Fruit fly (Drosophila melanogaster): Measurements from ENCODE around the gene CG3568.

CG3568 gene

DNA sequence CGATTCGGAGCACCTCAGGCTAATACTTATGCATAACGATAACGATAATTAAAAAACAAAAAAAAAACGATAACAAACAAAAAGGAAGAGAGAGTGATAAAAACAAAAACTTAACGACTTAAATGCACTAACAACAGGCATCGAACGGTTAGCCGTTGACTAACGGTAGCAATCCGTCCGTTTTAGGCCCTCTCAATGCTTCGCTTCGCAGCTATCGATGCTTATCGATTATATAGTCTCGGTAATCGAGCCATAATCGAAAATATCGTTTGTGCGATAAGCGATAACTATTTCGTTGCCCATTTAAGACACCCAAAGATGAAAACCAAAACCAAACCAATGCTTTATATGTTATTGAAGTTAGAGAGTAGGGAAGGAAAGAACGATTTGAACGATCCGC, 8.4 kb upstream of the CG3568 start (continued):
- TF ChIP-seq salm (tag; optimal IDR thresholded peaks at IDR 0.05) (no peak), tll (GFP tag; optimal IDR thresholded peaks at IDR 0.05) (no peak), CG31441 (GFP tag; IDR thresholded peaks at IDR 0.05) (no peak), row (GFP tag; IDR thresholded peaks at IDR 0.05) (no peak), lola (GFP tag; optimal IDR thresholded peaks at IDR 0.05) (no peak), crp (GFP tag; optimal IDR thresholded peaks at IDR 0.05) (no peak), dmrt11E (tag; optimal IDR thresholded peaks at IDR 0.05) (no peak), ap (GFP tag; IDR thresholded peaks at IDR 0.05) (no peak), CG14860 (GFP tag; IDR thresholded peaks at IDR 0.05; ENCODE audit: partially characterized antibody) (peak; percentile 70), ewg (GFP tag; optimal IDR thresholded peaks at IDR 0.05) (no peak), NK7.1 (GFP tag; optimal IDR thresholded peaks at IDR 0.05) (no peak), mirr (GFP tag; optimal IDR thresholded peaks at IDR 0.05) (no peak), dimm (GFP tag; IDR thresholded peaks at IDR 0.05) (no peak), CG13775 (GFP tag; optimal IDR thresholded peaks at IDR 0.05) (no peak), unc-4 (GFP tag; IDR thresholded peaks at IDR 0.05; ENCODE audit: partially characterized antibody) (0 out of 2 replicates have a peak, but pooled peaks have one; percentile 29), Dll (GFP tag; IDR thresholded peaks at IDR 0.05; ENCODE audit: partially characterized antibody) (peak; percentile 70; the same call in 3 of the 4 replicates), CG2120 (GFP tag; optimal IDR thresholded peaks at IDR 0.05) (no peak), CG11085 (GFP tag; IDR thresholded peaks at IDR 0.05) (no peak), Opbp (GFP tag; IDR thresholded peaks at IDR 0.05; ENCODE audit: partially characterized antibody) (peak; percentile 60; the same call in 2 of the 3 replicates), CG18599 (GFP tag; optimal IDR thresholded peaks at IDR 0.05) (no peak), D (optimal IDR thresholded peaks at IDR 0.05) (no peak), D (GFP tag; optimal IDR thresholded peaks at IDR 0.05) (no peak), Scr (GFP tag; IDR thresholded peaks at IDR 0.05; ENCODE audit: partially characterized antibody) (peak; percentile 65), Eip74EF (GFP tag; optimal IDR thresholded peaks at IDR 0.05) (no peak), Hr39 (optimal IDR thresholded peaks at IDR 0.05) (no peak), BEAF-32 (GFP tag; optimal IDR thresholded peaks at IDR 0.05) (peak; percentile 19), CG13123 (GFP tag; optimal IDR thresholded peaks at IDR 0.05) (no peak), Gug (GFP tag; IDR thresholded peaks at IDR 0.05) (no peak), CG10274 (GFP tag; optimal IDR thresholded peaks at IDR 0.05) (no peak), psq (GFP tag; optimal IDR thresholded peaks at IDR 0.05) (no peak), HLH54F (GFP tag; optimal IDR thresholded peaks at IDR 0.05) (no peak), vvl (GFP tag; IDR thresholded peaks at IDR 0.05) (no peak), CG3838 (GFP tag; optimal IDR thresholded peaks at IDR 0.05) (no peak), chn (GFP tag; optimal IDR thresholded peaks at IDR 0.05) (no peak), CG2678 (tag; optimal IDR thresholded peaks at IDR 0.05) (no peak), CG31388 (GFP tag; optimal IDR thresholded peaks at IDR 0.05) (no peak), Mad (GFP tag; optimal IDR thresholded peaks at IDR 0.05) (no peak), Mrtf (GFP tag; IDR thresholded peaks at IDR 0.05) (no peak), lmd (GFP tag; IDR thresholded peaks at IDR 0.05) (no peak), unpg (GFP tag; optimal IDR thresholded peaks at IDR 0.05) (no peak), prd (optimal IDR thresholded peaks at IDR 0.05) (no peak), prd (GFP tag; IDR thresholded peaks at IDR 0.05) (no peak), stwl (tag; optimal IDR thresholded peaks at IDR 0.05) (peak; percentile 18), CG7963 (GFP tag; IDR thresholded peaks at IDR 0.05; ENCODE audit: partially characterized antibody) (0 out of 3 replicates have a peak, but pooled peaks have one; percentile 37), CG11695 (GFP tag; IDR thresholded peaks at IDR 0.05) (no peak), MTF-1 (GFP tag; optimal IDR thresholded peaks at IDR 0.05; ENCODE audit: borderline replicate concordance) (no peak), phol (tag; optimal IDR thresholded peaks at IDR 0.05) (no peak), CG1647 (GFP tag; optimal IDR thresholded peaks at IDR 0.05) (no peak), sug (tag; optimal IDR thresholded peaks at IDR 0.05) (no peak), Rfx (GFP tag; IDR thresholded peaks at IDR 0.05) (no peak), zfh2 (GFP tag; optimal IDR thresholded peaks at IDR 0.05) (no peak)
